Comparison of ENCODE assay signal across 1 fruit fly cellular context in genomic region chr3R:23221003-23221679, dm6.
TF ChIP-seq lines count a peak whose summit lies in the region.

No protein-coding gene starts in this region.

TF ChIP-seq in whole organism, embryonic, 481 proteins besides CTCF, POLR2A, EP300 and RAD21 (continued from another document):
- TF ChIP-seq CG32532 (GFP tag; IDR thresholded peaks at IDR 0.05; lab: Robert Waterston, UW) (0 out of 2 replicates have a peak, but pooled peaks have one; percentile 13), Mad (GFP tag; optimal IDR thresholded peaks at IDR 0.05; lab: Kevin White, UChicago) (no peak), Hr78 (GFP tag; optimal IDR thresholded peaks at IDR 0.05; lab: Kevin White, UChicago) (no peak), CG6765 (GFP tag; optimal IDR thresholded peaks at IDR 0.05; lab: Kevin White, UChicago) (no peak), CG4360 (GFP tag; IDR thresholded peaks at IDR 0.05; lab: Robert Waterston, UW) (peak; percentile 77), odd (GFP tag; optimal IDR thresholded peaks at IDR 0.05; lab: Kevin White, UChicago) (no peak), mirr (GFP tag; optimal IDR thresholded peaks at IDR 0.05; lab: Kevin White, UChicago) (peak; percentile 16), fd3F (GFP tag; optimal IDR thresholded peaks at IDR 0.05; lab: Kevin White, UChicago) (peak; percentile 1), CG9876 (GFP tag; optimal IDR thresholded peaks at IDR 0.05; lab: Kevin White, UChicago) (no peak), CG8765 (GFP tag; IDR thresholded peaks at IDR 0.05; lab: Robert Waterston, UW) (no peak), CG12071 (GFP tag; optimal IDR thresholded peaks at IDR 0.05; lab: Kevin White, UChicago) (peak; percentile 6), CG3281 (GFP tag; optimal IDR thresholded peaks at IDR 0.05; lab: Kevin White, UChicago) (peak; percentile 36), PHDP (tag; optimal IDR thresholded peaks at IDR 0.05; lab: Kevin White, UChicago) (peak; percentile 16), Trl (optimal IDR thresholded peaks at IDR 0.05; lab: Kevin White, UChicago) (peak; percentile 42 to 59), Trl (GFP tag; optimal IDR thresholded peaks at IDR 0.05; lab: Kevin White, UChicago) (no peak), CG34422 (GFP tag; IDR thresholded peaks at IDR 0.05; lab: Robert Waterston, UW) (peak; percentile 36; the same call in 1 of the 3 replicates), exex (tag; optimal IDR thresholded peaks at IDR 0.05; lab: Kevin White, UChicago) (peak; percentile 4), CG1603 (tag; optimal IDR thresholded peaks at IDR 0.05; lab: Kevin White, UChicago) (no peak), bbx (GFP tag; IDR thresholded peaks at IDR 0.05; lab: Robert Waterston, UW; ENCODE audit: partially characterized antibody) (no peak), CG14441 (GFP tag; IDR thresholded peaks at IDR 0.05; lab: Robert Waterston, UW) (0 out of 2 replicates have a peak, but pooled peaks have one; percentile 4), CG1832 (GFP tag; optimal IDR thresholded peaks at IDR 0.05; lab: Kevin White, UChicago) (peak; percentile 78), CG13296 (GFP tag; optimal IDR thresholded peaks at IDR 0.05; lab: Kevin White, UChicago) (peak; percentile 17), CG8290 (GFP tag; optimal IDR thresholded peaks at IDR 0.05; lab: Kevin White, UChicago) (no peak), CG8290 (tag; optimal IDR thresholded peaks at IDR 0.05; lab: Kevin White, UChicago) (peak in 1 of 2 experiments; percentile 37), Dek (tag; optimal IDR thresholded peaks at IDR 0.05; lab: Kevin White, UChicago) (peak; percentile 4)
